Worm (Caenorhabditis elegans): ENCODE data around the gene irg-3.
"Not testable (repeated sequence)": the region's sequence is repeated elsewhere in the genome, so short reads cannot be mapped to it uniquely, and the experiment has no call there.

irg-3 gene

ce11 chrV:2617499-2617898 lies 25.1 kb downstream of the irg-3 start:
- TF ChIP-seq lin-39 (tag; optimal IDR thresholded peaks at IDR 0.05) (no peak), aha-1 (tag) (peak; percentile 30), jun-1 (tag; optimal IDR thresholded peaks at IDR 0.05) (no peak), nhr-28 (tag; optimal IDR thresholded peaks at IDR 0.05) (peak; percentile 95)

- no peak for TF ChIP-seq aha-1 (tag)
- no peak for TF ChIP-seq hmg-1.1 (GFP tag; IDR thresholded peaks at IDR 0.05)
- no peak for TF ChIP-seq spr-3 (GFP tag; optimal IDR thresholded peaks at IDR 0.05)
- TF ChIP-seq dmd-8 (GFP tag; IDR thresholded peaks at IDR 0.05): no peak
- no peak for TF ChIP-seq hif-1 (tag; optimal IDR thresholded peaks at IDR 0.05)
- no peak for TF ChIP-seq arid-1 (GFP tag; conservative IDR thresholded peaks at IDR 0.05)
- TF ChIP-seq spr-1 (tag; optimal IDR thresholded peaks at IDR 0.05): no peak
- TF ChIP-seq lin-38 (GFP tag; IDR thresholded peaks at IDR 0.05): no peak
- TF ChIP-seq nhr-48 (tag; optimal IDR thresholded peaks at IDR 0.05): no peak
- TF ChIP-seq F26F4.8 (GFP tag; conservative IDR thresholded peaks at IDR 0.05): no peak
- TF ChIP-seq lin-39 (tag; optimal IDR thresholded peaks at IDR 0.05): no peak
- TF ChIP-seq nhr-42 (GFP tag; IDR thresholded peaks at IDR 0.05): no peak
- TF ChIP-seq zip-2 (tag; optimal IDR thresholded peaks at IDR 0.05): no peak
- TF ChIP-seq nhr-10 (tag; optimal IDR thresholded peaks at IDR 0.05): no peak
- no peak for TF ChIP-seq egl-43 (GFP tag; IDR thresholded peaks at IDR 0.05)
- no peak for TF ChIP-seq egl-27 (tag; optimal IDR thresholded peaks at IDR 0.05)
- TF ChIP-seq Y105C5A.15 (GFP tag; IDR thresholded peaks at IDR 0.05): no peak
- TF ChIP-seq madf-5 (GFP tag; IDR thresholded peaks at IDR 0.05): no peak
Observed at ce11 chrV:2621879-2622278, 29.5 kb downstream of the irg-3 start, which contains the start of gene srh-271. Gene srh-271, minus strand, starts transcription at chrV:2621979.

- peak; percentile 67 for TF ChIP-seq aha-1 (tag)
- TF ChIP-seq snpc-4 (tag; optimal IDR thresholded peaks at IDR 0.05): no peak
- no peak for TF ChIP-seq spr-3 (GFP tag; optimal IDR thresholded peaks at IDR 0.05)
- peak; percentile 78 for TF ChIP-seq set-16 (GFP tag; IDR thresholded peaks at IDR 0.05)
- peak in 1 of 2 experiments; percentile 58 for TF ChIP-seq unc-62 (GFP tag; optimal IDR thresholded peaks at IDR 0.05 in 1 of 2)
- TF ChIP-seq unc-62 (tag; optimal IDR thresholded peaks at IDR 0.05): no peak
- TF ChIP-seq pha-4 (GFP tag; IDR thresholded peaks at IDR 0.05): no peak; the same call in 1 of the 2 replicates
- no peak for TF ChIP-seq pha-4 (tag; optimal IDR thresholded peaks at IDR 0.05)
- no peak for TF ChIP-seq dve-1 (tag; optimal IDR thresholded peaks at IDR 0.05; ENCODE audit: insufficient read depth)
- TF ChIP-seq T20F7.1 (GFP tag; optimal IDR thresholded peaks at IDR 0.05): no peak
- no peak for TF ChIP-seq dmd-6 (GFP tag; IDR thresholded peaks at IDR 0.05)
- TF ChIP-seq jun-1 (tag; optimal IDR thresholded peaks at IDR 0.05): no peak
- TF ChIP-seq sdz-12 (GFP tag; optimal IDR thresholded peaks at IDR 0.05): no peak
- TF ChIP-seq hif-1 (tag; optimal IDR thresholded peaks at IDR 0.05): no peak
- TF ChIP-seq zag-1 (tag; optimal IDR thresholded peaks at IDR 0.05): no peak
Observed at ce11 chrV:2623765-2624164, 31.4 kb downstream of the irg-3 start.

DNA sequence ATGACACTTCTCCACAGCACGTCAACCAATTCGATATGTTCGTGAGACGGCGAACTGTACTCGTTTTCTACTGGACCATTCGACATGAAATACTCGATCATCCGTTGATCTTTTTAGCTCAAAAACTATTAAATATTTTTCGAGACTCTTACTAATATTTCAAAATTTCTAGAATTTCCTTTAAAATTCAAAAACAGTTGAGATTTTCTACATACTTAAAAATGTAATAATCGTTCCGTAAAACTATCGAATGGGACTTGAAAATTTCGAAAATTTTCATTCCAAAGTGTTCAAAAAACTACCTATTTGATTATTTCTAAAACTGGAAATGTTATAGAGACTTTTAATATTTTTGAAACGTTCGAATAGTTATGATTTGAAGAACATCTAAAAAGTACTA lies 33.0 kb downstream of the irg-3 start, which contains the start of gene sknr-1:
Gene sknr-1, minus strand, starts transcription at position 101 of the 400 bp plus-strand sequence.
- TF ChIP-seq nhr-11 (tag; optimal IDR thresholded peaks at IDR 0.05); zfp-3 (GFP tag; conservative IDR thresholded peaks at IDR 0.05); Y48G9A.11 (GFP tag; IDR thresholded peaks at IDR 0.05): not testable (repeated sequence)

DNA sequence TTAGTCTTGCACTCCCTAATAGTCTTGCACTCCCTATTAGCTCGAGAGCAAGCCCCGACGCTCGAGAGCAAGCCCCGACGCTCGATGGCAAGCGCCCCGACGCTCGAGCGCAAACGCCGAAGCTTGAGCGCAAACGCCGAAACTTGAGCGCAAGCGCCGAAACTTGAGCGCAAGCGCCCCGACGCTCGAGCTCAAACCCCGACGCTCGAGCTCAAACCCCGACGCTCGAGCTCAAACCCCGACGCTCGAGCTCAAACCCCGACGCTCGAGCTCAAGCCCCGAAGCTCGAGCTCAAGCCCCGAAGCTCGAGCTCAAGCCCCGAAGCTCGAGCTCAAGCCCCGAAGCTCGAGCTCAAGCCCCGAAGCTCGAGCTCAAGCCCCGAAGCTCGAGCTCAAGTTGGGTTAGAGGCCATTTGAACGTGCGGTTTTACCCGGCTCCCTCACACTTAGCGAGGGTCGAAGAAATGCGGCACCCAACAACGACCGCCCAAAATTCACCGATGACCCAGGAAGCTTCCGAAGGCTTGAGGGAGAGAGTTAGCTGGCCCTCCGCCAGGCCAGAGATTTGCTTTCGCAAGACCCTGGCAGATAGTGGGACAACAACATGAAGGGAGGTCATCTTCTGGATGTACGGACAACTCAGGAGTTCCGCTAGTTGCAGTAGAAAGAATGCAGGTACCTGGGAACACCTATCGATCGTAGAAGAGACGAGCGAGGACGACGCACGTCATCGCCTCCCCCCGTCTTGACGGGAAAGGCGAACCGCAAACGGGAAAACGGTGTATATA lies 42.6 kb downstream of the irg-3 start:
- TF ChIP-seq arid-1 (GFP tag; conservative IDR thresholded peaks at IDR 0.05) (peak; percentile 46; the same call in 1 of the 2 replicates), egl-43 (GFP tag; IDR thresholded peaks at IDR 0.05) (0 out of 2 replicates have a peak, but pooled peaks have one; percentile 27), lim-7 (GFP tag; IDR thresholded peaks at IDR 0.05) (0 out of 2 replicates have a peak, but pooled peaks have one; percentile 14), dmd-8 (GFP tag; IDR thresholded peaks at IDR 0.05) (0 out of 2 replicates have a peak, but pooled peaks have one; percentile 17), lin-38 (GFP tag; IDR thresholded peaks at IDR 0.05) (peak; percentile 32), pha-4 (GFP tag; IDR thresholded peaks at IDR 0.05) (peak; percentile 33; the same call in 1 of the 2 replicates), set-16 (GFP tag; IDR thresholded peaks at IDR 0.05) (peak; percentile 97)
- not testable (repeated sequence) for TF ChIP-seq pha-4 (tag; optimal IDR thresholded peaks at IDR 0.05)
